Worm (Caenorhabditis elegans) whole organism, L3 larva: ENCODE data around the gene F49E10.2.

Experiments used
- ceh-28 ChIP-seq: fragments of 150-350 bp; optimal IDR thresholded peaks from 2 replicates; lab custom pipeline; 2014; ENCODE audit warnings: missing biosample characterization, missing genetic modification reagents, missing genetic modification characterization
- elt-2 ChIP-seq: sonication (generic microtip); optimal IDR thresholded peaks from 2 replicates; lab custom pipeline; 2016; ENCODE audit warnings: missing genetic modification reagents, mild to moderate bottlenecking, missing genetic modification characterization, missing compliant biosample characterization
- nfya-1 ChIP-seq: sonication (generic microtip); optimal IDR thresholded peaks from 2 replicates; lab custom pipeline; 2017; ENCODE audit warnings: missing genetic modification characterization, mild to moderate bottlenecking, missing compliant biosample characterization, antibody characterized with exemption, moderate library complexity; ENCODE audit not compliant: insufficient read depth
- nhr-28 ChIP-seq: fragments of 150-350 bp; optimal IDR thresholded peaks from 2 replicates; lab custom pipeline; 2014; ENCODE audit warnings: missing biosample characterization, missing genetic modification characterization
- nhr-76 ChIP-seq: fragments of 150-350 bp; sonication (generic microtip); optimal IDR thresholded peaks from 5 replicates; lab custom pipeline; 2014; ENCODE audit warnings: missing biosample characterization, missing genetic modification characterization
- pha-4 ChIP-seq: fragments of 150-350 bp; optimal IDR thresholded peaks from 2 replicates; lab custom pipeline; 2014; ENCODE audit warnings: missing biosample characterization, missing genetic modification reagents, missing genetic modification characterization
- unc-39 ChIP-seq: sonication (generic microtip); optimal IDR thresholded peaks from 4 replicates; lab custom pipeline; 2017; ENCODE audit warnings: missing biosample characterization, missing genetic modification characterization
- unc-62 ChIP-seq: fragments of 150-350 bp; sonication (generic microtip); optimal IDR thresholded peaks from 4 replicates; lab custom pipeline; 2014; ENCODE audit warnings: missing biosample characterization, missing genetic modification reagents, missing genetic modification characterization

DNA sequence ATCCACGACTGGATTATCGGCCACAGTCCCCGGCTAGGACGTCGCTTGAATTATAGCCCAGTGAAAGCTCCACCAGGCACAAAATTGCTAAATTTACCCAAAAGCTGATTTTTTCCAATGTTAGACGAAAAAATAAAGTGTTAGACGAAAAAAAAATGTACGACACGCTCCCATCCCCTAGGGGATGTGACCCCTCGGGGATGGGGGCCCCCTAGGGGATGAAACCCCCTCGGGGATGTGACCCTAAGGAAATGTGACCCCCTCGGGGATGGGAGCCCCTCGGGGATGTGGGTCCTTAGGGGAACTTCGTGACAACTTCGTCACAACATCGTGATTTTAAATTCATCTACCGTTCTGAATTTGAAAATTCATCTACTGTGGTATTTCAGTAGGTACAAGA, 15.6 kb downstream of the F49E10.2 start:
- TF ChIP-seq unc-39 (tag; lab: Kevin White, UChicago) (no peak), nfya-1 (tag; lab: Kevin White, UChicago) (no peak), ceh-28 (tag; lab: Kevin White, UChicago) (no peak), pha-4 (tag; lab: Kevin White, UChicago) (no peak), elt-2 (no peak), unc-62 (GFP tag; lab: Kevin White, UChicago) (no peak), nhr-28 (tag; lab: Kevin White, UChicago) (no peak), nhr-76 (tag; lab: Kevin White, UChicago) (no peak)
